Worm (Caenorhabditis elegans) whole organism, L4/young adult: ENCODE data around the gene ZK228.13.

Experiments
- W03F9.2 ChIP-seq: fragments of 150-350 bp; optimal IDR thresholded peaks from 2 replicates; lab custom pipeline; 2014; ENCODE audit warnings: missing biosample characterization, missing genetic modification characterization
- dao-5 ChIP-seq: sonication (generic microtip); optimal IDR thresholded peaks from 2 replicates; lab custom pipeline; 2016; ENCODE audit warnings: missing genotype, missing genetic modification characterization, moderate library complexity, missing compliant biosample characterization
- him-1 ChIP-seq: sonication (generic microtip); optimal IDR thresholded peaks from 2 replicates; lab custom pipeline; 2016; ENCODE audit warnings: missing genotype, missing genetic modification reagents, missing genetic modification characterization, missing compliant biosample characterization

- TF ChIP-seq dao-5 (tag; lab: Kevin White, UChicago) = no peak
- TF ChIP-seq W03F9.2 = no peak
- TF ChIP-seq him-1 = no peak
These were observed 37.2 kb downstream of the ZK228.13 start for ce11 chrV:18430826-18431225.
